In genomic region chr3R:6406566-6407098, dm6 we compare ENCODE assay signal across 7 fruit fly cellular contexts.
TF ChIP-seq lines count a peak whose summit lies in the region.

gpp (plus strand) TSS chr3R:6406855.

- peak; percentile 29 for TF ChIP-seq CTCF in whole organism, embryonic (GFP tag; optimal IDR thresholded peaks at IDR 0.05; lab: Kevin White, UChicago)

TF ChIP-seq in Kc167, 6 proteins besides CTCF, POLR2A, EP300 and RAD21:
- no peak for TF ChIP-seq h (optimal IDR thresholded peaks at IDR 0.05; lab: Kevin White, UChicago)
- TF ChIP-seq psq (optimal IDR thresholded peaks at IDR 0.05; lab: Kevin White, UChicago): peak; percentile 92

TF ChIP-seq in whole organism, 6 proteins besides CTCF, POLR2A, EP300 and RAD21:
- TF ChIP-seq psq (optimal IDR thresholded peaks at IDR 0.05; lab: Kevin White, UChicago) (peak; percentile 21), Dll (optimal IDR thresholded peaks at IDR 0.05; lab: Kevin White, UChicago) (no peak)
TF ChIP-seq in whole organism: peak in this region for 1.

TF ChIP-seq in whole organism, adult, 20 proteins besides CTCF, POLR2A, EP300 and RAD21:
- peak; percentile 41 for TF ChIP-seq cic (GFP tag; optimal IDR thresholded peaks at IDR 0.05; lab: Kevin White, UChicago)
- TF ChIP-seq CG5204 (GFP tag; optimal IDR thresholded peaks at IDR 0.05; lab: Kevin White, UChicago): no peak
- peak; percentile 67 for TF ChIP-seq ovo (GFP tag; optimal IDR thresholded peaks at IDR 0.05; lab: Kevin White, UChicago)
- no peak for TF ChIP-seq tj (GFP tag; optimal IDR thresholded peaks at IDR 0.05; lab: Kevin White, UChicago)
- TF ChIP-seq cnc (optimal IDR thresholded peaks at IDR 0.05; lab: Kevin White, UChicago): no peak
- peak; percentile 51 for TF ChIP-seq CG7101 (tag; optimal IDR thresholded peaks at IDR 0.05; lab: Kevin White, UChicago)
- TF ChIP-seq Mnt (GFP tag; optimal IDR thresholded peaks at IDR 0.05; lab: Kevin White, UChicago): peak; percentile 61
- TF ChIP-seq bab1 (GFP tag; optimal IDR thresholded peaks at IDR 0.05; lab: Kevin White, UChicago): peak; percentile 58
- peak; percentile 34 for TF ChIP-seq CG14711 (tag; optimal IDR thresholded peaks at IDR 0.05; lab: Kevin White, UChicago)
- TF ChIP-seq kay (GFP tag; lab: Kevin White, UChicago; ENCODE audit: borderline replicate concordance): peak; percentile 24
- TF ChIP-seq CG11617 (GFP tag; optimal IDR thresholded peaks at IDR 0.05; lab: Kevin White, UChicago): no peak
- peak; percentile 50 for TF ChIP-seq pad (GFP tag; optimal IDR thresholded peaks at IDR 0.05; lab: Kevin White, UChicago)
- peak; percentile 43 for TF ChIP-seq CG1620 (GFP tag; optimal IDR thresholded peaks at IDR 0.05; lab: Kevin White, UChicago)
- no peak for TF ChIP-seq CG7045 (GFP tag; optimal IDR thresholded peaks at IDR 0.05; lab: Kevin White, UChicago)
- no peak for TF ChIP-seq Hr96 (GFP tag; optimal IDR thresholded peaks at IDR 0.05; lab: Kevin White, UChicago)
TF ChIP-seq in whole organism, adult: peak in this region for 9.

TF ChIP-seq in whole organism, embryonic, 481 proteins besides CTCF, POLR2A, EP300 and RAD21 (continues in another document):
- TF ChIP-seq CG7556 (GFP tag; optimal IDR thresholded peaks at IDR 0.05; lab: Kevin White, UChicago) (no peak), CG10267 (tag; optimal IDR thresholded peaks at IDR 0.05; lab: Kevin White, UChicago) (peak; percentile 21), CG4282 (GFP tag; optimal IDR thresholded peaks at IDR 0.05; lab: Kevin White, UChicago) (no peak), Kr (GFP tag; optimal IDR thresholded peaks at IDR 0.05; lab: Kevin White, UChicago) (peak; percentile 19), CG13296 (GFP tag; optimal IDR thresholded peaks at IDR 0.05; lab: Kevin White, UChicago) (peak; percentile 31), Asciz (GFP tag; optimal IDR thresholded peaks at IDR 0.05; lab: Kevin White, UChicago) (no peak), slp2 (GFP tag; optimal IDR thresholded peaks at IDR 0.05; lab: Kevin White, UChicago) (no peak), Elba2 (GFP tag; optimal IDR thresholded peaks at IDR 0.05; lab: Kevin White, UChicago) (no peak), caup (GFP tag; optimal IDR thresholded peaks at IDR 0.05; lab: Kevin White, UChicago; ENCODE audit: severe bottlenecking) (peak; percentile 43), CG14050 (GFP tag; IDR thresholded peaks at IDR 0.05; lab: Robert Waterston, UW) (no peak), ftz-f1 (GFP tag; optimal IDR thresholded peaks at IDR 0.05; lab: Kevin White, UChicago) (peak; percentile 7), CG8290 (GFP tag; optimal IDR thresholded peaks at IDR 0.05; lab: Kevin White, UChicago) (no peak), CG8290 (tag; optimal IDR thresholded peaks at IDR 0.05; lab: Kevin White, UChicago) (peak in 1 of 2 experiments; percentile 72), Atf6 (GFP tag; IDR thresholded peaks at IDR 0.05; lab: Robert Waterston, UW) (no peak), abd-A (tag; optimal IDR thresholded peaks at IDR 0.05; lab: Kevin White, UChicago) (peak; percentile 68), row (GFP tag; IDR thresholded peaks at IDR 0.05; lab: Robert Waterston, UW) (no peak), CG6683 (GFP tag; optimal IDR thresholded peaks at IDR 0.05; lab: Kevin White, UChicago) (no peak), CG10321 (GFP tag; IDR thresholded peaks at IDR 0.05; lab: Robert Waterston, UW) (no peak), CG2116 (GFP tag; optimal IDR thresholded peaks at IDR 0.05; lab: Kevin White, UChicago) (peak; percentile 59)

TF ChIP-seq in whole organism, prepupa, 60 proteins besides CTCF, POLR2A, EP300 and RAD21 (continues in another document):
- no peak for TF ChIP-seq fd85E (GFP tag; optimal IDR thresholded peaks at IDR 0.05; lab: Kevin White, UChicago)
- no peak for TF ChIP-seq pdm3 (GFP tag; optimal IDR thresholded peaks at IDR 0.05; lab: Kevin White, UChicago)
- TF ChIP-seq Hr4 (GFP tag; optimal IDR thresholded peaks at IDR 0.05; lab: Kevin White, UChicago): no peak
- peak; percentile 4 for TF ChIP-seq Sox14 (GFP tag; optimal IDR thresholded peaks at IDR 0.05; lab: Kevin White, UChicago)
- no peak for TF ChIP-seq CG4318 (GFP tag; optimal IDR thresholded peaks at IDR 0.05; lab: Kevin White, UChicago)
- TF ChIP-seq fkh (GFP tag; optimal IDR thresholded peaks at IDR 0.05; lab: Kevin White, UChicago): no peak
- TF ChIP-seq Ets96B (tag; optimal IDR thresholded peaks at IDR 0.05; lab: Kevin White, UChicago): no peak
- no peak for TF ChIP-seq CG34406 (GFP tag; optimal IDR thresholded peaks at IDR 0.05; lab: Kevin White, UChicago)
- TF ChIP-seq spab (GFP tag; optimal IDR thresholded peaks at IDR 0.05; lab: Kevin White, UChicago): no peak
- no peak for TF ChIP-seq topi (GFP tag; optimal IDR thresholded peaks at IDR 0.05; lab: Kevin White, UChicago)
- TF ChIP-seq CG11902 (GFP tag; optimal IDR thresholded peaks at IDR 0.05; lab: Kevin White, UChicago): no peak
- no peak for TF ChIP-seq Blimp-1 (GFP tag; optimal IDR thresholded peaks at IDR 0.05; lab: Kevin White, UChicago)
- peak in 1 of 2 experiments; percentile 19 for TF ChIP-seq ss (GFP tag; optimal IDR thresholded peaks at IDR 0.05; lab: Kevin White, UChicago)
- TF ChIP-seq Sox102F (GFP tag; optimal IDR thresholded peaks at IDR 0.05; lab: Kevin White, UChicago): peak; percentile 29
- TF ChIP-seq salr (GFP tag; optimal IDR thresholded peaks at IDR 0.05; lab: Kevin White, UChicago): no peak
- no peak for TF ChIP-seq CG10669 (GFP tag; optimal IDR thresholded peaks at IDR 0.05; lab: Kevin White, UChicago)
- TF ChIP-seq CG3032 (tag; optimal IDR thresholded peaks at IDR 0.05; lab: Kevin White, UChicago): no peak
- TF ChIP-seq CG10631 (GFP tag; optimal IDR thresholded peaks at IDR 0.05; lab: Kevin White, UChicago): no peak
- no peak for TF ChIP-seq Hr39 (GFP tag; optimal IDR thresholded peaks at IDR 0.05; lab: Kevin White, UChicago)
- TF ChIP-seq vri (GFP tag; optimal IDR thresholded peaks at IDR 0.05; lab: Kevin White, UChicago): peak; percentile 36

TF ChIP-seq in whole organism, pupa, 21 proteins besides CTCF, POLR2A, EP300 and RAD21:
- TF ChIP-seq CG17806 (tag; optimal IDR thresholded peaks at IDR 0.05; lab: Kevin White, UChicago) (no peak), fd96Ca (GFP tag; IDR thresholded peaks at IDR 0.05; lab: Robert Waterston, UW) (no peak), Snoo (tag; optimal IDR thresholded peaks at IDR 0.05; lab: Kevin White, UChicago) (no peak), gl (tag; optimal IDR thresholded peaks at IDR 0.05; lab: Kevin White, UChicago) (peak; percentile 5), CG13204 (GFP tag; optimal IDR thresholded peaks at IDR 0.05; lab: Kevin White, UChicago) (peak; percentile 36), CG8301 (tag; optimal IDR thresholded peaks at IDR 0.05; lab: Kevin White, UChicago) (no peak), Pif1B (GFP tag; optimal IDR thresholded peaks at IDR 0.05; lab: Kevin White, UChicago) (peak; percentile 12), EcR (GFP tag; optimal IDR thresholded peaks at IDR 0.05; lab: Kevin White, UChicago) (peak; percentile 40)

TF ChIP-seq in whole organism, wandering third instar larva, 38 proteins besides CTCF, POLR2A, EP300 and RAD21 (continues in another document):
- TF ChIP-seq Hr78 (GFP tag; optimal IDR thresholded peaks at IDR 0.05; lab: Kevin White, UChicago) (no peak), psq (GFP tag; optimal IDR thresholded peaks at IDR 0.05; lab: Kevin White, UChicago) (peak; percentile 99), woc (GFP tag; optimal IDR thresholded peaks at IDR 0.05; lab: Kevin White, UChicago) (peak; percentile 22), Jra (GFP tag; optimal IDR thresholded peaks at IDR 0.05; lab: Kevin White, UChicago) (no peak), foxo (GFP tag; optimal IDR thresholded peaks at IDR 0.05; lab: Kevin White, UChicago) (no peak), pan (optimal IDR thresholded peaks at IDR 0.05; lab: Kevin White, UChicago) (no peak), h (GFP tag; optimal IDR thresholded peaks at IDR 0.05; lab: Kevin White, UChicago) (no peak), dmrt93B (GFP tag; optimal IDR thresholded peaks at IDR 0.05; lab: Kevin White, UChicago) (no peak), CrebA (GFP tag; optimal IDR thresholded peaks at IDR 0.05; lab: Kevin White, UChicago; ENCODE audit: borderline replicate concordance) (no peak), tai (GFP tag; optimal IDR thresholded peaks at IDR 0.05; lab: Kevin White, UChicago) (no peak), Rel (GFP tag; optimal IDR thresholded peaks at IDR 0.05; lab: Kevin White, UChicago) (no peak), Rel (tag; optimal IDR thresholded peaks at IDR 0.05; lab: Kevin White, UChicago) (peak; percentile 34), lola (GFP tag; optimal IDR thresholded peaks at IDR 0.05; lab: Kevin White, UChicago) (no peak), fru (GFP tag; optimal IDR thresholded peaks at IDR 0.05; lab: Kevin White, UChicago) (no peak), br (GFP tag; optimal IDR thresholded peaks at IDR 0.05; lab: Kevin White, UChicago) (no peak), Sp1 (GFP tag; optimal IDR thresholded peaks at IDR 0.05; lab: Kevin White, UChicago) (peak; percentile 42), usp (GFP tag; optimal IDR thresholded peaks at IDR 0.05; lab: Kevin White, UChicago) (no peak), dl (GFP tag; optimal IDR thresholded peaks at IDR 0.05; lab: Kevin White, UChicago; ENCODE audit: insufficient read depth in 1 of 2, partially characterized antibody in 2 of 2) (no peak), Dif (GFP tag; optimal IDR thresholded peaks at IDR 0.05; lab: Kevin White, UChicago; ENCODE audit: partially characterized antibody) (peak; percentile 5), N (GFP tag; optimal IDR thresholded peaks at IDR 0.05; lab: Kevin White, UChicago) (no peak), Myc (optimal IDR thresholded peaks at IDR 0.05; lab: Kevin White, UChicago) (no peak), Dfd (GFP tag; optimal IDR thresholded peaks at IDR 0.05; lab: Kevin White, UChicago) (peak; percentile 14), jim (GFP tag; optimal IDR thresholded peaks at IDR 0.05; lab: Kevin White, UChicago) (no peak), Mio (GFP tag; optimal IDR thresholded peaks at IDR 0.05; lab: Kevin White, UChicago) (no peak), HLH106 (tag; optimal IDR thresholded peaks at IDR 0.05; lab: Kevin White, UChicago) (no peak), Hr83 (GFP tag; optimal IDR thresholded peaks at IDR 0.05; lab: Kevin White, UChicago; ENCODE audit: poor library complexity, severe bottlenecking) (peak; percentile 32), brk (GFP tag; optimal IDR thresholded peaks at IDR 0.05; lab: Kevin White, UChicago) (peak; percentile 19), dsf (GFP tag; optimal IDR thresholded peaks at IDR 0.05; lab: Kevin White, UChicago; ENCODE audit: borderline replicate concordance) (no peak), sv (GFP tag; optimal IDR thresholded peaks at IDR 0.05; lab: Kevin White, UChicago) (peak; percentile 20), Hnf4 (GFP tag; optimal IDR thresholded peaks at IDR 0.05; lab: Kevin White, UChicago) (no peak), CG32264 (GFP tag; optimal IDR thresholded peaks at IDR 0.05; lab: Kevin White, UChicago) (no peak), OdsH (GFP tag; optimal IDR thresholded peaks at IDR 0.05; lab: Kevin White, UChicago) (no peak), GATAd (GFP tag; optimal IDR thresholded peaks at IDR 0.05; lab: Kevin White, UChicago) (no peak), ey (GFP tag; optimal IDR thresholded peaks at IDR 0.05; lab: Kevin White, UChicago) (no peak)
